Worm (Caenorhabditis elegans): Measurements from ENCODE around the gene lyst-1.

DNA sequence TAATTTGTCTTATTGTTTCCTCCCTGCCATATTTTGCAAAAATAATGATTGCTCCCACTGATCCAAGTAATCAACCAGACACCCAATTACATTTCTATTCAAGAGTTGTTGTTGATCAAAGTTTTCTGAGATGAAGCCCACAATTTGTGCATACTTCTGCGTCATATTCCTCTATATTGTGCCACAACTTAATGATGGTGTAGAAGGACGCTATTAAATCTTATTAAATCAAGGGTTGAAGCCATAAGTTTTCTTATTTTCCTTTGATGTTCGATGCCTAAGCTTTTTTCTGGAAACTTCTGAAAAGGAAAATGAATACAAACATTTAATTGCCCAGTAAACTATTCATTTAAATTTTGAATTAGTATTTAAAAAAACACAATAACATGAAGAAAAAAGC is 27.8 kb upstream of the lyst-1 start:
- TF ChIP-seq ceh-13 (GFP tag; optimal IDR thresholded peaks at IDR 0.05) (no peak), ets-7 (tag; optimal IDR thresholded peaks at IDR 0.05) (no peak), hnd-1 (tag; optimal IDR thresholded peaks at IDR 0.05) (no peak), flt-1 (GFP tag; IDR thresholded peaks at IDR 0.05) (no peak)
